Fruit fly (Drosophila melanogaster): ENCODE data around the gene CG9706.
A peak's percentile ranks its signal among the peaks of the same experiment; 100 is the strongest.

The CG9706 gene

DNA sequence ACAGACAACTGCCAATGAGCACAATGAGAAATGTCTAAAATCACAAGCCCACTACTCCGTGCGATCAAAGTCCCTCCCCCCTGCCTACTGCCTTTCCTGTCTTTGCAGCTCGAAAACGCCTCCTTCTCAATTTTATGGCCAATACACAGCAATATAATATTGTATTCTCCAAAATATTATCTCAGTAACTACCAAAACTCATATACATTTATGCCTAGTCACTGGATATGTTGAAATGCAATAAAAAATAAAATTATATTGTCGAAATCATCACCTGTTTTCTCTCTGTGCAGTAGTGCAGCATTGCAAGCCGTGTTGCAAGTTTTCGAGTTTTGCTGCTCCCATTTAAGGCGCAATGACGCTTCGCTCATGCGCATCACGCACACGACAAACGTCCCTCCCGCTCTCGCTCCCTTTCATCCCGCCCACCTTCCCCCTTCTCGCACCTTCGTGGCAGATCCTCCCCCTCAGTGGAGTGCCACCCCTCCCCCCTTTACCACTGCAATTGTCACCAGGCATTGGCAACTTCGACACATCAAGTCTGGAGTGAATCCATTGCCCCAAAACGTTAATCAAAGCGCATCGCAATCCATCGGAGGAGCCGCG lies 24.2 kb upstream of the CG9706 start:
- TF ChIP-seq psq (optimal IDR thresholded peaks at IDR 0.05) (no peak), pan (optimal IDR thresholded peaks at IDR 0.05) (no peak), CG8478 (optimal IDR thresholded peaks at IDR 0.05) (no peak), Dll (optimal IDR thresholded peaks at IDR 0.05) (no peak), usp (GFP tag; optimal IDR thresholded peaks at IDR 0.05) (no peak), EcR (GFP tag; optimal IDR thresholded peaks at IDR 0.05) (no peak)

DNA sequence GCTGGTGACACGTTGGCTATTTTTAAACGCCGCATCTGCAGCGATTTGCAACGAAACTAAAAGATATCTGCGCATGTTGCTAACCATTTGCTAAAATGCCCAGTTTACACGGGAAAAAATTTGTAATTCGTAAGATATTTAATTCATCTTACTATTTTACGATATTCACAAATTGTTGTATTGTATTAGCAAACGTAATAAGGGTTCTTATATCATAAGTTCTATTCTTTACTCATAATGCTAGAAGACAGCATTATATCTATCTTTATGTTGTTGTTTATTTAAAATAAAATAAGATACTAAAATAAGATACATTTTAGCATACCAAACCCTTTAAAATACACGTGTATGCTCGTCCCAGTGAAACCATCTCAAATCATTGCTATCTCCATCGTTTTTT lies 23.3 kb upstream of the CG9706 start:
- TF ChIP-seq psq (optimal IDR thresholded peaks at IDR 0.05) (no peak), Dll (optimal IDR thresholded peaks at IDR 0.05) (no peak), usp (GFP tag; optimal IDR thresholded peaks at IDR 0.05) (no peak), pan (optimal IDR thresholded peaks at IDR 0.05) (no peak), CG8478 (optimal IDR thresholded peaks at IDR 0.05) (no peak), EcR (GFP tag; optimal IDR thresholded peaks at IDR 0.05) (no peak)

DNA sequence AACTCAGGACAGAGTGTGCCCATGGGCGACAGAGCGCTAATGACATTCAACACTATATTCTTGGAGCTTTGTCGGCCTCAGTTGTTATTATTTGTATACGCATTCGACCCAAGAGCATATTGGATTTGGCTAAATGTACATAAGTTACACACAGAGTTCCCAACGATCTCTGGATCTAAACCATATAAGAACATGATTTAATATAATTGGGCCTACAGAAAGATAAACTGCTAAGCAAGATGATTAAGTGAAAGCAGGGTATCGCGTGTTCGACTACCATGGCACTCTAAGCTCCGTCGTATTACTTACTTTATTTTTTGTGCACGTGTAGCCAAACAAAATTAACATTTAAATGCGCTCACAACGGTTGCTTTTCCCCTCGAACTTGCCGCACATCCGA lies 22.5 kb upstream of the CG9706 start:
- TF ChIP-seq CG8478 (optimal IDR thresholded peaks at IDR 0.05): no peak
- TF ChIP-seq psq (optimal IDR thresholded peaks at IDR 0.05): no peak
- no peak for TF ChIP-seq EcR (GFP tag; optimal IDR thresholded peaks at IDR 0.05)
- TF ChIP-seq usp (GFP tag; optimal IDR thresholded peaks at IDR 0.05): no peak
- TF ChIP-seq Dll (optimal IDR thresholded peaks at IDR 0.05): no peak
- TF ChIP-seq pan (optimal IDR thresholded peaks at IDR 0.05): no peak

DNA sequence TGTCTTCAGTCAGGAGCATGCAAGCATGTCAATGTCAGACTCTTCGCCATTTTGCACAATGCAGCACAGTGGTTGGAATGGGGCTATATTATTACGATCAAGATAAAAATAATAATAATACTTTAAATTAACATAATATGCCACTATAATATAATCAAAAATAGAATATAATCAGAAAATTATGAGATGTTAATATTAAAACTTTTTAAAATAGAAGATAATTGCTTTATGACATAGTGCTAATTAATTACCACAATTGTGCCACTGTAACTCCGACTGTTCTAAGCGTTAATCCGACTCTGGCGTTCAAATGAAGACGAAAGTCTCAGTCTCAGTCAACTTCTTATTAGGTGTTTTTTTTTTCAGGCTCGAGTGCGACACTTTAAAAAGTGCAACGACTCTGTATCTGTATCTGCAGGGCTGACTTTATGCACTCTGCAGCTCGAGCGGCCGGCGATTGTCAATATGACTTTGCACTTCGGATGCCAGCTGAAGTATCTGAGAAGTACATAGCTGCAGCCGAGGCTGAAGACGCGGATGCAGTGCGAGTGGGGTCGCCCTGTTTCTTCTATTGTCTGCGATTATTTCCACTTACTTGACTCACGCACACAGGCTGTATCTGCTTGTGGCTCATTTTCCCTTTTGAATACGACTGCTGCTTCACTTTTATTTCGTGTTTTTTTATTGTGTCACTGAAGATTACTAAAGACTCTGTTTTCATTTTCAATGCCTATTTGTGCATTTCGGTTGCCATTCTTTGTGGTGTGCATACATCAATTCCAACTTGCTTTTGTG lies 20.4 kb upstream of the CG9706 start:
- TF ChIP-seq EcR (GFP tag; optimal IDR thresholded peaks at IDR 0.05): peak in 1 of 2 experiments; percentile 64
- TF ChIP-seq CG8478 (optimal IDR thresholded peaks at IDR 0.05): no peak
- no peak for TF ChIP-seq pan (optimal IDR thresholded peaks at IDR 0.05)
- TF ChIP-seq usp (GFP tag; optimal IDR thresholded peaks at IDR 0.05): no peak

DNA sequence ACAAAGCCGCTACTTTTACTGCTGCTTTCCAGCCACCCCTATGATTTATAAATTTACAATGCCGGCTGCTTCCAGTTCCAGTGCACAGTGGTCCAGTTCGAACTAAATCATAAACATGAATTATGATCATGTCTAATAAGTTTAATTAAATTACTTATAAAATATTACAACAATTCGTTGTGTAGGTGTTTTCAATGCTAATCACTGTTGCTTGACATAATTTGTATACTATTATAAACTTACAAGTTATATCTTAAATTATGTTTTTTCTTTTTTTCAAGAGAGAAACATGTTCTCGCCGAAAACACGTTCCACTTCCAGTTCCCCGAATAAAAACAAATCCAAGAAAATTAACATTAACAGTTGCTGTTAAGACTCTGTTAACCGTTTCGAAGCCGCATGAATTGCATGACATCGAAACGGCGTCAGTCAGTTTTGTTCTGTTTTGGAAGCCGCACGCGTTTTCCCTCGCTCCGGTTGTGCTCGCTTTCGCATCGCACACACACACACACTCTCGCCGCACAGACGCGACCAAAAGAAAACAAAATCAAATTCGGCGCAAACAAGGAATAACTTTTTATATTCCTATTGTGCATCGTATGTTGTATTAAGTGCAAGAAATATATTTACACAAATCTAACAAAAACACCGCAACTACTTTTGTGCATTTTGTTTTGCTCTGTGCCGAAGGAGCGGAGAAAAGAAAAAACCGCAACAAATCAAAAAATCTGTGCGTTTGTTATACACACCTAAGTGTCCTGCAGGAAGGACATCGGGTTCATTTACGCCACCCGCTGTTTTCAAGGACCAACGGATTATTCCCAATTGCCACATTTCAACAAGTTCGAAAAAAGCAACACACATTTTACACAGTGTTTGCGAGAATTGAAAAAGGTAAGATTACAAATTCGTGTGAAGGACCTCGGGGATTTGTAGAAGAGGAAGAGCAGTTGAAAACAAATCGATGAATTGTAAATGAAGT lies 16.9 kb upstream of the CG9706 start, which contains the start of gene Nrt:
Nrt (plus strand) TSS at position 426 of the 982 bp plus-strand sequence.
- TF ChIP-seq pan (optimal IDR thresholded peaks at IDR 0.05) (no peak), CG8478 (optimal IDR thresholded peaks at IDR 0.05) (no peak), Dll (optimal IDR thresholded peaks at IDR 0.05) (no peak), EcR (GFP tag; optimal IDR thresholded peaks at IDR 0.05) (no peak), usp (GFP tag; optimal IDR thresholded peaks at IDR 0.05) (no peak), psq (optimal IDR thresholded peaks at IDR 0.05) (no peak)

DNA sequence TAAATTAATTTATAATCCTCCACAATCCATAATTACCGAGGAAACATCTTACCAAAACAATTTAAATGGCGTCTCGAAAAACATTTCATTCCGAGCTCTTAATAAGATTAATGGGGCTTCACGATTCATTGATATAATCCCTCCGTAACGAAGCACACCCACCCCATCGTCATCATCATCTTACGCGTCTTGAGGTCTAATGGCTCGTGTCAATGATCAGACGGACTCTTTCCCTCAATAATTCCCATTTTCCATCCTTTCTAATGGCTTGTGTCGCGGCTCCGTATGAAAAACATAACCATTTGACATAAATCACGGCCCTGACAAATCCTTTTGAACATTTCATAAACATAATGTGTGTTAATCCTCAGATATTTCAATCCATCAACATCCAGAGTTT lies 15.9 kb upstream of the CG9706 start:
- TF ChIP-seq Dll (optimal IDR thresholded peaks at IDR 0.05): no peak
- TF ChIP-seq usp (GFP tag; optimal IDR thresholded peaks at IDR 0.05): no peak
- no peak for TF ChIP-seq pan (optimal IDR thresholded peaks at IDR 0.05)
- TF ChIP-seq CG8478 (optimal IDR thresholded peaks at IDR 0.05): no peak
- no peak for TF ChIP-seq psq (optimal IDR thresholded peaks at IDR 0.05)
- no peak for TF ChIP-seq EcR (GFP tag; optimal IDR thresholded peaks at IDR 0.05)

DNA sequence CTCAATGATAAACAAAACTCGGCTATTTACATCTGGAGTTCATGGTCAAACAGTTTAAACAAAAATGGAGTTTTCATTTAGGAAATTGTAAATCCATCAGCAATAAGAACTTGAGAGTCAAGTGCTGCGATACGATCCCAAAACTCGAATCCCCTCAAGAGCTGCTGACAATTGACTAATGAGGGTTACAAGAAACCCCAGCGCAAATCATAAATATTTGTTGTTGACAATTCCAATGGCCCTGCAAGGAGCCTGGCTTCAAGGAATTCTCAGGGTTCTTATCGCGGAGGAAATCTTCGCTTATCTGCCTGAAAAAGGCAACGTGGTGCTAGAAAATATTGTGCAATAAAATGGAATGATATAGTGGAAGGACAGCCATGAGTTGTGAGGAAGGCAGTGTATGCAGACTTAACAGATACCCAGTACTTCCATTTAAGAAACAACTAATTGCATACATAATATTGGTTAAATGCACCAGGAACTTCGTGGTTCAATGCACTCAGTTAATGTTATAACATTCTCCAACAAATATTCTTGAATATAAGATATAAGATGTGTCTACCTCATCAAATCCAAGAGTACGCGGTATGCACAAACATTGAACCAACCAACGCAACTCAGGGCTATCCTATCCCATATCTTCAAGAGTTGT lies 14.7 kb upstream of the CG9706 start:
- TF ChIP-seq EcR (GFP tag; optimal IDR thresholded peaks at IDR 0.05) (no peak), Dll (optimal IDR thresholded peaks at IDR 0.05) (no peak), CG8478 (optimal IDR thresholded peaks at IDR 0.05) (no peak), pan (optimal IDR thresholded peaks at IDR 0.05) (no peak), psq (optimal IDR thresholded peaks at IDR 0.05) (no peak), usp (GFP tag; optimal IDR thresholded peaks at IDR 0.05) (no peak)

DNA sequence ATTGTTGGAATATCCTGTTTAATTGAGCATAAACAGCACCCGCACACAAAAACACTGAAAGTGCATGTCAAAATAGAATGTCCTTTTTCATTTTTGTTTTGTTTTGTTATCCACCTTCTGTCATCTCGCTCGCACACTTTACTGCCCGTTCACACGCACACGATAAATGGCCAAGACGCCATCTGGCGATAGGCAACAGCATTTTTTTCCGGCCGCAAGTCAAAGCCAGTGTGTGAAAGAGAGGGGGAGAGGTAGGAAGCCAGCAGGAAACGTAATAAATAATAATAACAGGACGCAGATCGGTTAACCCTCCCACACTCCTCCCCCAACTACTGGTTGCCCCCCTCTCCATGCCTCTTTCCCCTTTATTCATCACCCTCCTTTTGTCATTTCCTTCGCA lies 12.9 kb upstream of the CG9706 start:
- TF ChIP-seq usp (GFP tag; optimal IDR thresholded peaks at IDR 0.05): no peak
- TF ChIP-seq CG8478 (optimal IDR thresholded peaks at IDR 0.05): no peak
- no peak for TF ChIP-seq Dll (optimal IDR thresholded peaks at IDR 0.05)
- TF ChIP-seq psq (optimal IDR thresholded peaks at IDR 0.05): no peak
- no peak for TF ChIP-seq pan (optimal IDR thresholded peaks at IDR 0.05)
- no peak for TF ChIP-seq EcR (GFP tag; optimal IDR thresholded peaks at IDR 0.05)

DNA sequence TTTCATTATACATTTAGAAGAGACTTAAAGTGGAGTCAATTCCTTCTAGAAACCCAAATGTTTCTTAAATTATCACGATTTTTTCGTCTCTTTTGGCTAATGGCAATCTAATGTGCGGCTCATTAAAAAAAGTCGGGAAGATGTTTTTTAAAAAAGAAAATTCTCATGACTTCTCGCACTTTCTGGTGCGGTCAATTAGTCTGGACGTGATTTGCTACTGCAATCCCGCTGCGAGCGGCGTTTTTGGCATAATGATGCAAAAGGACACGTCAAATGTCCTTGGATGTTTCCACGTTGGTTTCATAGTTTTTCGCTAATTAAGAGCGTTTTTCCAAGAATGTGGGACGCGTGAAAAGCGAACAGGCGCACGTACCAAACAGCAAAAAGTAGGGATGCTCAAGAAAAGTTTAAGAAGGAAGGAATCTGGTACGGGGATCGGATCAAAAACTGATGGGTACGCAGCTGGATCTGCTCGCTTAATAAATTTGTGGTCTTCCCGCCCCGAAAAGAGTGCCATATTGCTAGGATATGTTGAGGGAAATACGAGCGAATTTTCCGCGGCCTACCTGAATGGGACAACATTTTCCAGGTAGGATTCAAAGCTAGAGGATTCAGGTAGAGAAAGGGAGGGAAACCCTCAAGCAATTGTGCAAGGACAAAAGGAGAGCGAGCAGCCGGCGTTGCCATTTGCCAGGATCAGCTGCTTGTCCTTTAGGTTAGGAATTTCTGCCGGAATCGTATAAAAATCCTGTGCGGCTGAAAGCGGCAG lies 9.9 kb upstream of the CG9706 start:
- no peak for TF ChIP-seq CG8478 (optimal IDR thresholded peaks at IDR 0.05)
- no peak for TF ChIP-seq psq (optimal IDR thresholded peaks at IDR 0.05)
- TF ChIP-seq pan (optimal IDR thresholded peaks at IDR 0.05): no peak
- TF ChIP-seq EcR (GFP tag; optimal IDR thresholded peaks at IDR 0.05): no peak
- no peak for TF ChIP-seq usp (GFP tag; optimal IDR thresholded peaks at IDR 0.05)
- TF ChIP-seq Dll (optimal IDR thresholded peaks at IDR 0.05): no peak

DNA sequence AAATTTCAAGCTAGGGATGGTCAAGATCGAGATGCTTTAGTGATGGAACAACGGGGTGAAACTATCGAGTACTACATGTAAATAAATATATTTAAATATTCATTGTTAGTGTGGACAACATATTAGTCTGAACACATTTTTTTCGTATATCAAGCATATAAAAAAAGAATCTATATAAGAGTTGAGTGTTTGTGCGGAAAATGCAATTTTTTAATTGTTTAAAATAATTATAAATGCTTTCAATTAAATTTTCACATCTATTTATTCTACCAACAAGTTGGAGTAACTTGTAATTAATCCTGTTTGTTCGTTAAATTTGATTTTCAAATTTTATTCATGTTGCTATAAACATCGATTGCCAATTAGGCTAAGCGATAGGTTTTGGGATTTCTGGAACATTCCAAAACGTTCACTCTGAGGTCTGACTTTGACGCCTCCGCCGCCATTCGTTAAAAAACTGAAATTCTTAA lies 3.1 kb upstream of the CG9706 start, which contains the start of the genes mus302 and CG9705:
mus302 (minus strand) TSS at position 33 of the 470 bp plus-strand sequence.
CG9705 (plus strand) TSS at position 397 of the 470 bp plus-strand sequence.
- TF ChIP-seq CG8478 (optimal IDR thresholded peaks at IDR 0.05) (no peak), Dll (optimal IDR thresholded peaks at IDR 0.05) (no peak), usp (GFP tag; optimal IDR thresholded peaks at IDR 0.05) (no peak), psq (optimal IDR thresholded peaks at IDR 0.05) (no peak), EcR (GFP tag; optimal IDR thresholded peaks at IDR 0.05) (no peak), pan (optimal IDR thresholded peaks at IDR 0.05) (no peak)

Data from whole organism.